Worm (Caenorhabditis elegans) whole organism, L2 larva: Measurements from ENCODE around the gene coa-7.

ENCODE experiments used
- C34F6.9 ChIP-seq: fragments of 150-350 bp; optimal IDR thresholded peaks from 2 replicates; lab custom pipeline; 2014; ENCODE audit warnings: missing biosample characterization, missing genetic modification characterization
- F13H6.1 ChIP-seq: sonication (generic microtip); optimal IDR thresholded peaks from 2 replicates; lab custom pipeline; 2016; ENCODE audit warnings: missing genetic modification characterization, missing compliant biosample characterization
- R02D3.7 ChIP-seq: fragments of 150-350 bp; optimal IDR thresholded peaks from 2 replicates; lab custom pipeline; 2014; ENCODE audit warnings: missing biosample characterization, missing genetic modification characterization
- Y55F3AM.14 ChIP-seq: fragments of 200-800 bp; sonication (Bioruptor generic); optimal IDR thresholded peaks from 2 replicates; lab custom pipeline; 2018; ENCODE audit warnings: mild to moderate bottlenecking, missing genetic modification characterization, missing compliant biosample characterization
- ZK546.5 ChIP-seq: sonication (generic microtip); optimal IDR thresholded peaks from 2 replicates; lab custom pipeline; 2017; ENCODE audit warnings: missing biosample characterization, missing genetic modification characterization
- alr-1 ChIP-seq: fragments of 150-350 bp; optimal IDR thresholded peaks from 2 replicates; lab custom pipeline; 2014; ENCODE audit warnings: missing biosample characterization, missing genetic modification characterization
- aly-2 ChIP-seq: fragments of 150-350 bp; optimal IDR thresholded peaks from 2 replicates; lab custom pipeline; 2014; ENCODE audit warnings: missing biosample characterization, missing genetic modification characterization
- ama-1 ChIP-seq: fragments of 150-350 bp; optimal IDR thresholded peaks from 2 replicates; lab custom pipeline; 2018; ENCODE audit warnings: inconsistent platforms
- blmp-1 ChIP-seq: sonication (generic microtip); optimal IDR thresholded peaks from 2 replicates; lab custom pipeline; 2017; ENCODE audit warnings: missing genetic modification characterization, mild to moderate bottlenecking, missing compliant biosample characterization, antibody characterized with exemption, moderate library complexity; ENCODE audit not compliant: insufficient read depth
- ceh-16 ChIP-seq: fragments of 150-350 bp; optimal IDR thresholded peaks from 2 replicates; lab custom pipeline; 2014; ENCODE audit warnings: missing biosample characterization, missing genetic modification characterization
- ceh-82 ChIP-seq: fragments of 150-350 bp; optimal IDR thresholded peaks from 2 replicates; lab custom pipeline; 2014; ENCODE audit warnings: missing biosample characterization, missing genetic modification characterization
- crh-2 ChIP-seq: sonication (generic microtip); optimal IDR thresholded peaks from 2 replicates; lab custom pipeline; 2017; ENCODE audit warnings: missing biosample characterization, missing genetic modification characterization
- dmd-4 ChIP-seq: sonication (generic microtip); optimal IDR thresholded peaks from 2 replicates; lab custom pipeline; 2017; ENCODE audit warnings: missing biosample characterization, missing genetic modification characterization
- egl-27 ChIP-seq: sonication (generic microtip); optimal IDR thresholded peaks from 3 replicates; lab custom pipeline; 2017; ENCODE audit warnings: missing biosample characterization, missing genetic modification reagents, missing genetic modification characterization
- elt-1 ChIP-seq: fragments of 150-350 bp; optimal IDR thresholded peaks from 2 replicates; lab custom pipeline; 2014; ENCODE audit warnings: missing biosample characterization, missing genetic modification characterization
- elt-3 ChIP-seq: sonication (generic microtip); optimal IDR thresholded peaks from 2 replicates; lab custom pipeline; 2017; ENCODE audit warnings: missing biosample characterization, missing genetic modification characterization
- fos-1 ChIP-seq: fragments of 150-350 bp; optimal IDR thresholded peaks from 2 replicates; lab custom pipeline; 2014; ENCODE audit warnings: missing biosample characterization, missing genetic modification characterization
- gmeb-1 ChIP-seq: fragments of 150-350 bp; optimal IDR thresholded peaks from 2 replicates; lab custom pipeline; 2014; ENCODE audit warnings: missing biosample characterization, missing genetic modification characterization
- lin-11 ChIP-seq: fragments of 150-350 bp; sonication (generic microtip); optimal IDR thresholded peaks from 2 replicates; lab custom pipeline; 2014; ENCODE audit warnings: missing biosample characterization, missing genetic modification characterization, inconsistent platforms, mixed read lengths
- lin-13 ChIP-seq: fragments of 150-350 bp; optimal IDR thresholded peaks from 2 replicates; lab custom pipeline; 2014; ENCODE audit warnings: missing biosample characterization, missing genetic modification reagents, missing genetic modification characterization
- lin-39 ChIP-seq: fragments of 150-350 bp; optimal IDR thresholded peaks from 2 replicates; lab custom pipeline; 2014; ENCODE audit warnings: missing biosample characterization, missing genetic modification reagents, missing genetic modification characterization
- lsy-2 ChIP-seq, 2 experiments: fragments of 150-350 bp in 1 of 2; sonication (generic microtip) in 1 of 2; optimal IDR thresholded peaks; 2 replicates each; lab custom pipeline; 2014 to 2017; ENCODE audit warnings: missing biosample characterization in 2 of 2, missing genetic modification characterization in 2 of 2
- mab-5 ChIP-seq: fragments of 150-350 bp; optimal IDR thresholded peaks from 2 replicates; lab custom pipeline; 2014; ENCODE audit warnings: missing biosample characterization, missing genetic modification characterization
- mbf-1 ChIP-seq: sonication (generic microtip); optimal IDR thresholded peaks from 2 replicates; lab custom pipeline; 2017; ENCODE audit warnings: missing biosample characterization, missing genetic modification characterization
- mdl-1 ChIP-seq, 2 experiments: fragments of 150-350 bp in 1 of 2; sonication (generic microtip) in 1 of 2; optimal IDR thresholded peaks; 2 replicates each; lab custom pipeline; 2017; ENCODE audit warnings: missing biosample characterization in 2 of 2, missing genetic modification characterization in 2 of 2
- nhr-10 ChIP-seq: sonication (generic microtip); optimal IDR thresholded peaks from 2 replicates; lab custom pipeline; 2017; ENCODE audit warnings: missing biosample characterization, missing genetic modification characterization
- nhr-11 ChIP-seq: fragments of 150-350 bp; optimal IDR thresholded peaks from 2 replicates; lab custom pipeline; 2014; ENCODE audit warnings: missing biosample characterization, missing genetic modification characterization
- nhr-12 ChIP-seq: fragments of 150-350 bp; optimal IDR thresholded peaks from 2 replicates; lab custom pipeline; 2014; ENCODE audit warnings: missing biosample characterization, missing genetic modification characterization
- nhr-129 ChIP-seq: fragments of 150-350 bp; optimal IDR thresholded peaks from 2 replicates; lab custom pipeline; 2014; ENCODE audit warnings: missing biosample characterization, missing genetic modification characterization
- nhr-21 ChIP-seq: fragments of 150-350 bp; optimal IDR thresholded peaks from 2 replicates; lab custom pipeline; 2014; ENCODE audit warnings: missing biosample characterization, missing genetic modification characterization
- nhr-23 ChIP-seq: fragments of 150-350 bp; optimal IDR thresholded peaks from 2 replicates; lab custom pipeline; 2014; ENCODE audit warnings: missing biosample characterization, missing genetic modification reagents, missing genetic modification characterization
- nhr-237 ChIP-seq: fragments of 150-350 bp; optimal IDR thresholded peaks from 2 replicates; lab custom pipeline; 2014; ENCODE audit warnings: missing biosample characterization, missing genetic modification characterization
- nhr-25 ChIP-seq: fragments of 150-350 bp; sonication (generic microtip); optimal IDR thresholded peaks from 3 replicates; lab custom pipeline; 2014; ENCODE audit warnings: missing biosample characterization, missing genetic modification characterization
- nhr-6 ChIP-seq: fragments of 150-350 bp; optimal IDR thresholded peaks from 2 replicates; lab custom pipeline; 2014; ENCODE audit warnings: missing biosample characterization, missing genetic modification characterization
- nhr-77 ChIP-seq: fragments of 150-350 bp; optimal IDR thresholded peaks from 2 replicates; lab custom pipeline; 2014; ENCODE audit warnings: missing biosample characterization, missing genetic modification characterization
- peb-1 ChIP-seq: fragments of 150-350 bp; optimal IDR thresholded peaks from 2 replicates; lab custom pipeline; 2014; ENCODE audit warnings: missing biosample characterization, missing genetic modification characterization
- sem-4 ChIP-seq: fragments of 150-350 bp; optimal IDR thresholded peaks from 2 replicates; lab custom pipeline; 2014; ENCODE audit warnings: missing biosample characterization, missing genetic modification reagents, missing genetic modification characterization
- skn-1 ChIP-seq: sonication (generic microtip); optimal IDR thresholded peaks from 2 replicates; lab custom pipeline; 2017; ENCODE audit warnings: missing biosample characterization, missing genetic modification characterization
- sma-3 ChIP-seq: sonication (generic microtip); optimal IDR thresholded peaks from 2 replicates; lab custom pipeline; 2016; ENCODE audit warnings: missing genetic modification reagents, missing genetic modification characterization, missing compliant biosample characterization
- sma-9 ChIP-seq, 2 experiments: fragments of 150-350 bp in 1 of 2; sonication (generic microtip) in 1 of 2; optimal IDR thresholded peaks; 2 replicates each; lab custom pipeline; 2014 to 2016; ENCODE audit warnings: missing genetic modification characterization in 2 of 2, mild to moderate bottlenecking in 1 of 2, missing biosample characterization in 1 of 2, missing compliant biosample characterization in 1 of 2, missing genetic modification reagents in 1 of 2, moderate library complexity in 1 of 2
- snpc-4 ChIP-seq: fragments of 150-350 bp; optimal IDR thresholded peaks from 2 replicates; lab custom pipeline; 2014; ENCODE audit warnings: missing biosample characterization, missing genetic modification characterization
- unc-39 ChIP-seq: fragments of 150-350 bp; optimal IDR thresholded peaks from 2 replicates; lab custom pipeline; 2014; ENCODE audit warnings: missing biosample characterization, missing genetic modification characterization
- unc-55 ChIP-seq: fragments of 150-350 bp; sonication (generic microtip); optimal IDR thresholded peaks from 3 replicates; lab custom pipeline; 2014; ENCODE audit warnings: missing biosample characterization, missing genetic modification reagents, missing genetic modification characterization
- unc-62 ChIP-seq: fragments of 150-350 bp; optimal IDR thresholded peaks from 2 replicates; lab custom pipeline; 2014; ENCODE audit warnings: missing biosample characterization, missing genetic modification reagents, missing genetic modification characterization
- zag-1 ChIP-seq: fragments of 150-350 bp; optimal IDR thresholded peaks from 2 replicates; lab custom pipeline; 2014; ENCODE audit warnings: missing biosample characterization, missing genetic modification characterization
- ztf-1 ChIP-seq: fragments of 200-800 bp; sonication (Bioruptor generic); conservative IDR thresholded peaks from 2 replicates; pipeline ENCODE4 v1.3.6; 2022; ENCODE audit warnings: missing genetic modification characterization, missing compliant biosample characterization
- ztf-11 ChIP-seq: sonication (generic microtip); optimal IDR thresholded peaks from 2 replicates; lab custom pipeline; 2017; ENCODE audit warnings: missing biosample characterization, missing genetic modification characterization
- ztf-4 ChIP-seq: fragments of 150-350 bp; optimal IDR thresholded peaks from 2 replicates; lab custom pipeline; 2014; ENCODE audit warnings: missing biosample characterization, missing genetic modification characterization

The coa-7 gene

ce11 chrII:11634681-11635527 lies 16.0 kb downstream of the coa-7 start:
- TF ChIP-seq blmp-1 (tag; lab: Kevin White, UChicago): peak; percentile 0
- TF ChIP-seq ztf-4: peak; percentile 50
- TF ChIP-seq mbf-1 (tag; lab: Kevin White, UChicago): no peak
- TF ChIP-seq elt-3 (tag; lab: Kevin White, UChicago): no peak
- no peak for TF ChIP-seq nhr-6 (tag; lab: Kevin White, UChicago)
- TF ChIP-seq ztf-11 (tag; lab: Kevin White, UChicago): no peak
- TF ChIP-seq ceh-16 (tag; lab: Kevin White, UChicago): peak; percentile 53
- no peak for TF ChIP-seq lin-39
- TF ChIP-seq mab-5 (tag; lab: Kevin White, UChicago): peak; percentile 60
- peak; percentile 46 for TF ChIP-seq egl-27 (tag; lab: Kevin White, UChicago)
- TF ChIP-seq C34F6.9 (tag; lab: Kevin White, UChicago): peak; percentile 70
- no peak for TF ChIP-seq nhr-77 (tag; lab: Kevin White, UChicago)
- peak; percentile 50 for TF ChIP-seq unc-55 (GFP tag; lab: Kevin White, UChicago)
- TF ChIP-seq skn-1 (tag; lab: Kevin White, UChicago): no peak
- no peak for TF ChIP-seq ztf-1
- no peak for TF ChIP-seq nhr-10 (tag; lab: Kevin White, UChicago)
- no peak for TF ChIP-seq elt-1 (tag; lab: Kevin White, UChicago)
- TF ChIP-seq nhr-11 (tag; lab: Kevin White, UChicago): no peak
- TF ChIP-seq unc-62: no peak
- no peak for TF ChIP-seq peb-1 (tag; lab: Kevin White, UChicago)
- TF ChIP-seq unc-39 (tag; lab: Kevin White, UChicago): no peak
- peak; percentile 78 for TF ChIP-seq zag-1 (tag; lab: Kevin White, UChicago)
- no peak for TF ChIP-seq nhr-23 (tag; lab: Kevin White, UChicago)
- no peak for TF ChIP-seq dmd-4 (tag; lab: Kevin White, UChicago)
- peak; percentile 85 for TF ChIP-seq crh-2
- TF ChIP-seq snpc-4 (tag; lab: Kevin White, UChicago): no peak
- TF ChIP-seq sma-3: peak; percentile 79
- TF ChIP-seq aly-2 (tag; lab: Kevin White, UChicago): no peak
- peak; percentile 94 for TF ChIP-seq nhr-129
- TF ChIP-seq gmeb-1 (tag; lab: Kevin White, UChicago): no peak
- TF ChIP-seq nhr-12 (tag; lab: Kevin White, UChicago): no peak
- peak; percentile 64 for TF ChIP-seq nhr-21
- TF ChIP-seq ZK546.5 (tag; lab: Kevin White, UChicago): no peak
- no peak for TF ChIP-seq nhr-237 (tag; lab: Kevin White, UChicago)
- peak; percentile 56 for TF ChIP-seq lin-13 (GFP tag; lab: Kevin White, UChicago)
- TF ChIP-seq fos-1 (tag; lab: Kevin White, UChicago): peak; percentile 86
- TF ChIP-seq sem-4 (tag; lab: Kevin White, UChicago): peak; percentile 78
- no peak for TF ChIP-seq alr-1
- peak in 1 of 2 experiments; percentile 46 for TF ChIP-seq lsy-2 (tag; optimal IDR thresholded peaks at IDR 0.05; lab: Kevin White, UChicago)
- no peak for TF ChIP-seq ceh-82 (tag; lab: Kevin White, UChicago)
- TF ChIP-seq sma-9 (GFP tag; optimal IDR thresholded peaks at IDR 0.05; lab: Kevin White, UChicago): peak; percentile 90
- no peak for TF ChIP-seq sma-9 (tag; optimal IDR thresholded peaks at IDR 0.05; lab: Kevin White, UChicago)
- peak; percentile 67 for TF ChIP-seq ama-1 (lab: Kevin White, UChicago)
- peak in 1 of 2 experiments; percentile 75 for TF ChIP-seq mdl-1 (tag; optimal IDR thresholded peaks at IDR 0.05; lab: Kevin White, UChicago)
- peak; percentile 93 for TF ChIP-seq F13H6.1
- peak; percentile 56 for TF ChIP-seq lin-11 (tag; lab: Kevin White, UChicago)
- TF ChIP-seq Y55F3AM.14: peak; percentile 48
- no peak for TF ChIP-seq R02D3.7 (tag; lab: Kevin White, UChicago)
- peak; percentile 75 for TF ChIP-seq nhr-25 (tag; lab: Kevin White, UChicago)
